Fruit fly (Drosophila melanogaster) Kc167 (cell line): ENCODE measurements around the gene CG4218.

ENCODE experiments used
- Myc ChIP-seq: fragments of >200 bp; optimal IDR thresholded peaks from 2 replicates; lab custom pipeline; 2017; ENCODE audit warnings: missing external identifiers
- h ChIP-seq: fragments of >200 bp; optimal IDR thresholded peaks from 3 replicates; lab custom pipeline; 2018; ENCODE audit warnings: missing external identifiers

- TF ChIP-seq Myc (lab: Kevin White, UChicago) (no peak), h (no peak)
Measured at dm6 chr2L:14533419-14534253, 15.3 kb downstream of the CG4218 start.
